Worm (Caenorhabditis elegans): Measurements from ENCODE around the gene bus-8B.

ce11 chrX:5492820-5493382, at the start of gene bus-8B, which contains the start of gene bus-8A:
- TF ChIP-seq blmp-1 (tag; optimal IDR thresholded peaks at IDR 0.05) = no peak
- no peak for TF ChIP-seq elt-3 (tag; optimal IDR thresholded peaks at IDR 0.05)
